Worm (Caenorhabditis elegans): ENCODE measurements around the gene cutl-9.

cutl-9 gene

ce11 chrII:10659585-10659984 is 37.5 kb downstream of the cutl-9 start:
- TF ChIP-seq unc-62 (GFP tag; optimal IDR thresholded peaks at IDR 0.05) = no peak

- no peak for TF ChIP-seq unc-62 (GFP tag; optimal IDR thresholded peaks at IDR 0.05)
Measured at ce11 chrII:10660892-10661291, 38.8 kb downstream of the cutl-9 start, which contains the start of gene marc-2. Gene marc-2 (minus strand): TSS chrII:10660992.

- no peak for TF ChIP-seq unc-62 (GFP tag; optimal IDR thresholded peaks at IDR 0.05)
Measured at ce11 chrII:10661448-10662064, 39.5 kb downstream of the cutl-9 start.

ce11 chrII:10662279-10662678 is 40.2 kb downstream of the cutl-9 start:
- no peak for TF ChIP-seq unc-62 (GFP tag; optimal IDR thresholded peaks at IDR 0.05)

ce11 chrII:10662698-10663097 is 40.6 kb downstream of the cutl-9 start, which contains the start of gene D2089.8:
Gene D2089.8 (minus strand): TSS chrII:10662781.
- no peak for TF ChIP-seq unc-62 (GFP tag; optimal IDR thresholded peaks at IDR 0.05)

- no peak for TF ChIP-seq unc-62 (GFP tag; optimal IDR thresholded peaks at IDR 0.05)
Measured at ce11 chrII:10665031-10665430, 43.0 kb downstream of the cutl-9 start, which contains the start of gene D2089.3. Gene D2089.3 (minus strand): TSS chrII:10665131.

ce11 chrII:10675302-10675701 is 53.2 kb downstream of the cutl-9 start, which contains the start of gene ptb-1:
Gene ptb-1 (plus strand): TSS chrII:10675602.
- no peak for TF ChIP-seq unc-62 (GFP tag; optimal IDR thresholded peaks at IDR 0.05)
